Worm (Caenorhabditis elegans): Measurements from ENCODE around the gene F10C2.4.

F10C2.4 gene

ce11 chrV:12004501-12004940 is 36.8 kb upstream of the F10C2.4 start:
- TF ChIP-seq atf-7 (tag; optimal IDR thresholded peaks at IDR 0.05) (peak; percentile 91), ccch-3 (GFP tag; optimal IDR thresholded peaks at IDR 0.05) (no peak), madf-6 (GFP tag; IDR thresholded peaks at IDR 0.05) (peak; percentile 40; the same call in 1 of the 2 replicates), Y95B8A.8 (GFP tag; IDR thresholded peaks at IDR 0.05) (peak; percentile 47; the same call in 1 of the 2 replicates), lin-26 (GFP tag; IDR thresholded peaks at IDR 0.05) (no peak), pbrm-1 (GFP tag; IDR thresholded peaks at IDR 0.05) (peak; percentile 74; the same call in 1 of the 2 replicates), nfyb-1 (GFP tag; IDR thresholded peaks at IDR 0.05) (peak; percentile 73; the same call in 1 of the 2 replicates), repo-1 (tag; optimal IDR thresholded peaks at IDR 0.05) (peak; percentile 78), C17E4.6 (GFP tag; IDR thresholded peaks at IDR 0.05) (no peak), K11D2.4 (GFP tag; IDR thresholded peaks at IDR 0.05) (no peak), hsf-1 (GFP tag; IDR thresholded peaks at IDR 0.05) (0 out of 2 replicates have a peak, but pooled peaks have one; percentile 41), T07F8.4 (tag; optimal IDR thresholded peaks at IDR 0.05) (no peak), tlf-1 (GFP tag; optimal IDR thresholded peaks at IDR 0.05) (peak; percentile 73), ekl-4 (GFP tag; IDR thresholded peaks at IDR 0.05) (peak; percentile 82), tbp1 (GFP tag; optimal IDR thresholded peaks at IDR 0.05) (peak; percentile 35), snpc-4 (GFP tag; optimal IDR thresholded peaks at IDR 0.05) (no peak), snpc-4 (tag; optimal IDR thresholded peaks at IDR 0.05) (peak in 1 of 4 experiments; percentile 0), gei-17 (GFP tag; optimal IDR thresholded peaks at IDR 0.05) (peak; percentile 28), lin-54 (GFP tag; optimal IDR thresholded peaks at IDR 0.05) (peak; percentile 45), F52B5.7 (tag; optimal IDR thresholded peaks at IDR 0.05) (no peak), Y79H2A.3 (GFP tag; conservative IDR thresholded peaks at IDR 0.05) (0 out of 2 replicates have a peak, but pooled peaks have one; percentile 8), fkh-3 (tag; optimal IDR thresholded peaks at IDR 0.05) (no peak), hlh-12 (tag; optimal IDR thresholded peaks at IDR 0.05) (no peak), C06A6.2 (GFP tag; conservative IDR thresholded peaks at IDR 0.05) (no peak), madf-3 (GFP tag; IDR thresholded peaks at IDR 0.05) (peak; percentile 76; the same call in 1 of the 2 replicates), ceh-40 (GFP tag; IDR thresholded peaks at IDR 0.05) (no peak), zim-3 (tag; optimal IDR thresholded peaks at IDR 0.05) (no peak), Y56A3A.18 (GFP tag; IDR thresholded peaks at IDR 0.05) (peak; percentile 88; the same call in 1 of the 2 replicates), hmg-1.2 (GFP tag; IDR thresholded peaks at IDR 0.05) (peak; percentile 26; the same call in 1 of the 2 replicates), unc-62 (GFP tag; optimal IDR thresholded peaks at IDR 0.05) (no peak), nfya-2 (GFP tag; IDR thresholded peaks at IDR 0.05) (no peak), nhr-27 (tag; optimal IDR thresholded peaks at IDR 0.05) (no peak), nhr-120 (GFP tag; IDR thresholded peaks at IDR 0.05) (no peak), ztf-26 (tag; optimal IDR thresholded peaks at IDR 0.05) (peak; percentile 3), madf-8 (GFP tag; conservative IDR thresholded peaks at IDR 0.05) (no peak), F23B12.7 (tag; optimal IDR thresholded peaks at IDR 0.05; ENCODE audit: insufficient read depth) (no peak), let-607 (tag; optimal IDR thresholded peaks at IDR 0.05) (peak in 1 of 2 experiments; percentile 72), madf-10 (tag; optimal IDR thresholded peaks at IDR 0.05) (peak; percentile 64), F49E8.2 (tag; optimal IDR thresholded peaks at IDR 0.05; ENCODE audit: insufficient read depth) (no peak), Y53G8AR.9 (GFP tag; conservative IDR thresholded peaks at IDR 0.05) (peak; percentile 96), chd-7 (tag; optimal IDR thresholded peaks at IDR 0.05) (no peak), ztf-3 (GFP tag; optimal IDR thresholded peaks at IDR 0.05) (no peak), F10E7.11 (tag; optimal IDR thresholded peaks at IDR 0.05) (no peak), cebp-1 (GFP tag; IDR thresholded peaks at IDR 0.05) (no peak), cebp-1 (tag; optimal IDR thresholded peaks at IDR 0.05) (peak; percentile 29), him-1 (tag; optimal IDR thresholded peaks at IDR 0.05) (no peak), B0336.3 (GFP tag; IDR thresholded peaks at IDR 0.05) (peak; percentile 83), nhr-80 (tag; optimal IDR thresholded peaks at IDR 0.05) (peak; percentile 46), sdz-38 (tag; optimal IDR thresholded peaks at IDR 0.05) (no peak)

Measured in whole organism, young adult.